Fruit fly (Drosophila melanogaster) S2 (cell line): Measurements from ENCODE around the gene vtd.

Experiments
- CG8478 ChIP-seq: fragments of >200 bp; optimal IDR thresholded peaks from 2 replicates; lab custom pipeline; 2018
- CTCF ChIP-seq, 2 experiments: fragments of >200 bp; optimal IDR thresholded peaks; 2 replicates each; lab custom pipeline; 2018

dm6 chr3L:27093837-27094236, 42.5 kb upstream of the vtd start:
- TF ChIP-seq CG8478 (lab: Kevin White, UChicago): no peak
- TF ChIP-seq CTCF (optimal IDR thresholded peaks at IDR 0.05; lab: Kevin White, UChicago): no peak
